Worm (Caenorhabditis elegans) whole organism, midembryonic: ENCODE results near the gene unc-105.

ENCODE experiments used
- T22C8.4 ChIP-seq: fragments of 200-800 bp; sonication (Bioruptor generic); IDR thresholded peaks from 2 replicates; pipeline ENCODE4 v1.3.6; 2022; ENCODE audit warnings: missing genetic modification characterization, missing compliant biosample characterization
- cog-1 ChIP-seq: sonication (generic microtip); optimal IDR thresholded peaks from 2 replicates; lab custom pipeline; 2016; ENCODE audit warnings: missing genetic modification characterization, missing compliant biosample characterization
- flt-1 ChIP-seq: fragments of 200-800 bp; sonication (Bioruptor generic); IDR thresholded peaks from 2 replicates; pipeline ENCODE4 v1.3.6; 2022; ENCODE audit warnings: missing genetic modification characterization, missing compliant biosample characterization
- klf-2 ChIP-seq: fragments of 200-800 bp; sonication (Bioruptor generic); conservative IDR thresholded peaks from 2 replicates; pipeline ENCODE4 v1.3.6; 2022; ENCODE audit warnings: missing genetic modification reagents, missing genetic modification characterization, missing compliant biosample characterization
- med-1 ChIP-seq: sonication (generic microtip); optimal IDR thresholded peaks from 2 replicates; lab custom pipeline; 2017; ENCODE audit warnings: missing genetic modification characterization, mild to moderate bottlenecking, missing compliant biosample characterization, antibody characterized with exemption, missing genetic modification reagents; ENCODE audit not compliant: insufficient read depth
- ref-1 ChIP-seq: fragments of 200-800 bp; sonication (Bioruptor generic); conservative IDR thresholded peaks from 2 replicates; pipeline ENCODE4 v1.3.6; 2022; ENCODE audit warnings: missing genetic modification reagents, missing genetic modification characterization, missing compliant biosample characterization
- tab-1 ChIP-seq: fragments of 200-800 bp; sonication (Bioruptor generic); IDR thresholded peaks from 2 replicates; pipeline ENCODE4 v1.3.6; 2022; ENCODE audit warnings: missing genetic modification characterization, missing compliant biosample characterization
- ztf-23 ChIP-seq: fragments of 200-800 bp; sonication (Bioruptor generic); IDR thresholded peaks from 2 replicates; pipeline ENCODE4 v1.3.6; 2022; ENCODE audit warnings: missing genetic modification reagents, missing genetic modification characterization, missing compliant biosample characterization
- ztf-29 ChIP-seq: fragments of 200-800 bp; sonication (Bioruptor generic); IDR thresholded peaks from 2 replicates; pipeline ENCODE4 v1.3.6; 2022; ENCODE audit warnings: missing genetic modification reagents, missing genetic modification characterization, missing compliant biosample characterization

unc-105 gene

ce11 chrII:8093283-8093682 lies 23.0 kb upstream of the unc-105 start:
- TF ChIP-seq ztf-23 (GFP tag; lab: Robert Waterston, UW) (no peak), flt-1 (GFP tag; lab: Robert Waterston, UW) (no peak), cog-1 (tag; lab: Kevin White, UChicago) (no peak), med-1 (GFP tag; lab: Kevin White, UChicago) (no peak), tab-1 (GFP tag; lab: Robert Waterston, UW) (no peak), T22C8.4 (GFP tag; lab: Robert Waterston, UW) (no peak), ztf-29 (GFP tag; lab: Robert Waterston, UW) (no peak), klf-2 (GFP tag; lab: Robert Waterston, UW) (no peak), ref-1 (no peak)

- no peak for TF ChIP-seq flt-1 (GFP tag; lab: Robert Waterston, UW)
- no peak for TF ChIP-seq klf-2 (GFP tag; lab: Robert Waterston, UW)
- TF ChIP-seq cog-1 (tag; lab: Kevin White, UChicago): no peak
- no peak for TF ChIP-seq T22C8.4 (GFP tag; lab: Robert Waterston, UW)
- TF ChIP-seq med-1 (GFP tag; lab: Kevin White, UChicago): no peak
- TF ChIP-seq tab-1 (GFP tag; lab: Robert Waterston, UW): no peak
- TF ChIP-seq ztf-29 (GFP tag; lab: Robert Waterston, UW): no peak
- TF ChIP-seq ztf-23 (GFP tag; lab: Robert Waterston, UW): no peak
- TF ChIP-seq ref-1: no peak
These were observed 22.3 kb upstream of the unc-105 start for ce11 chrII:8093914-8094313.

ce11 chrII:8099212-8099784 lies 17.0 kb upstream of the unc-105 start:
- TF ChIP-seq T22C8.4 (GFP tag; lab: Robert Waterston, UW): no peak
- no peak for TF ChIP-seq cog-1 (tag; lab: Kevin White, UChicago)
- TF ChIP-seq klf-2 (GFP tag; lab: Robert Waterston, UW): no peak
- no peak for TF ChIP-seq med-1 (GFP tag; lab: Kevin White, UChicago)
- TF ChIP-seq ztf-23 (GFP tag; lab: Robert Waterston, UW): no peak

- TF ChIP-seq tab-1 (GFP tag; lab: Robert Waterston, UW): no peak
- TF ChIP-seq klf-2 (GFP tag; lab: Robert Waterston, UW): no peak
- TF ChIP-seq ztf-29 (GFP tag; lab: Robert Waterston, UW): no peak
- TF ChIP-seq cog-1 (tag; lab: Kevin White, UChicago): no peak
- no peak for TF ChIP-seq T22C8.4 (GFP tag; lab: Robert Waterston, UW)
- TF ChIP-seq flt-1 (GFP tag; lab: Robert Waterston, UW): no peak
- TF ChIP-seq ztf-23 (GFP tag; lab: Robert Waterston, UW): no peak
- no peak for TF ChIP-seq med-1 (GFP tag; lab: Kevin White, UChicago)
- no peak for TF ChIP-seq ref-1
These were observed 14.2 kb upstream of the unc-105 start, which contains the start of gene sre-2 for ce11 chrII:8102041-8102440. Gene sre-2 (minus strand): TSS chrII:8102141.

- TF ChIP-seq ztf-23 (GFP tag; lab: Robert Waterston, UW) (no peak), klf-2 (GFP tag; lab: Robert Waterston, UW) (no peak), ref-1 (no peak), tab-1 (GFP tag; lab: Robert Waterston, UW) (no peak), cog-1 (tag; lab: Kevin White, UChicago) (no peak), T22C8.4 (GFP tag; lab: Robert Waterston, UW) (no peak), med-1 (GFP tag; lab: Kevin White, UChicago) (no peak), ztf-29 (GFP tag; lab: Robert Waterston, UW) (no peak), flt-1 (GFP tag; lab: Robert Waterston, UW) (no peak)
These were observed 11.3 kb upstream of the unc-105 start, which contains the start of gene sfxn-5 for ce11 chrII:8104998-8105397. Gene sfxn-5 (minus strand): TSS chrII:8105052.

- TF ChIP-seq cog-1 (tag; lab: Kevin White, UChicago) (peak; percentile 82), flt-1 (GFP tag; lab: Robert Waterston, UW) (peak; percentile 97), ztf-23 (GFP tag; lab: Robert Waterston, UW) (peak; percentile 94), ztf-29 (GFP tag; lab: Robert Waterston, UW) (peak; percentile 92), ref-1 (peak; percentile 89), med-1 (GFP tag; lab: Kevin White, UChicago) (peak; percentile 87), klf-2 (GFP tag; lab: Robert Waterston, UW) (no peak; the same call in 1 of the 2 replicates), T22C8.4 (GFP tag; lab: Robert Waterston, UW) (peak; percentile 94), tab-1 (GFP tag; lab: Robert Waterston, UW) (peak; percentile 97)
These were observed 9.2 kb upstream of the unc-105 start, which contains the start of the genes chst-1 and C41C4.9 for ce11 chrII:8106921-8107695. Gene chst-1 (minus strand): TSS chrII:8106971. Gene C41C4.9 (plus strand): TSS chrII:8107645.

- no peak for TF ChIP-seq med-1 (GFP tag; lab: Kevin White, UChicago)
- TF ChIP-seq ztf-29 (GFP tag; lab: Robert Waterston, UW): no peak
- no peak for TF ChIP-seq flt-1 (GFP tag; lab: Robert Waterston, UW)
- TF ChIP-seq ref-1: no peak
- no peak for TF ChIP-seq ztf-23 (GFP tag; lab: Robert Waterston, UW)
- TF ChIP-seq klf-2 (GFP tag; lab: Robert Waterston, UW): no peak
- no peak for TF ChIP-seq tab-1 (GFP tag; lab: Robert Waterston, UW)
- no peak for TF ChIP-seq cog-1 (tag; lab: Kevin White, UChicago)
- no peak for TF ChIP-seq T22C8.4 (GFP tag; lab: Robert Waterston, UW)
These were observed 4.2 kb upstream of the unc-105 start, which contains the start of gene lron-4 for ce11 chrII:8112063-8112462. Gene lron-4 (minus strand): TSS chrII:8112163.

- no peak for TF ChIP-seq cog-1 (tag; lab: Kevin White, UChicago)
- TF ChIP-seq ref-1: no peak
- no peak for TF ChIP-seq T22C8.4 (GFP tag; lab: Robert Waterston, UW)
- TF ChIP-seq tab-1 (GFP tag; lab: Robert Waterston, UW): no peak
- no peak for TF ChIP-seq klf-2 (GFP tag; lab: Robert Waterston, UW)
- no peak for TF ChIP-seq med-1 (GFP tag; lab: Kevin White, UChicago)
- TF ChIP-seq ztf-23 (GFP tag; lab: Robert Waterston, UW): no peak
- TF ChIP-seq flt-1 (GFP tag; lab: Robert Waterston, UW): no peak
- TF ChIP-seq ztf-29 (GFP tag; lab: Robert Waterston, UW): no peak
These were observed 1.2 kb downstream of the unc-105 start for ce11 chrII:8117426-8117825.
